Fruit fly (Drosophila melanogaster) Kc167 (cell line): Measurements from ENCODE around the gene CG9630.

Source experiments
- Myc ChIP-seq: fragments of >200 bp; optimal IDR thresholded peaks from 2 replicates; lab custom pipeline; 2017; ENCODE audit warnings: missing external identifiers
- insv ChIP-seq: fragments of >200 bp; optimal IDR thresholded peaks from 3 replicates; lab custom pipeline; 2018; ENCODE audit warnings: missing external identifiers
- psq ChIP-seq: fragments of >200 bp; optimal IDR thresholded peaks from 2 replicates; lab custom pipeline; 2017; ENCODE audit warnings: missing external identifiers
- ttk ChIP-seq: sonication (Bioruptor generic); optimal IDR thresholded peaks from 2 replicates; lab custom pipeline; 2017; ENCODE audit warnings: missing external identifiers

dm6 chr3R:8308515-8308959 is 38.8 kb upstream of the CG9630 start, which contains the start of gene tex:
- TF ChIP-seq insv (lab: Kevin White, UChicago) (no peak), ttk (lab: Kevin White, UChicago) (no peak), psq (lab: Kevin White, UChicago) (no peak), Myc (no peak)
